Fruit fly (Drosophila melanogaster) whole organism, pupa: ENCODE results near the gene CG7300.

Source experiments
- CG12605 ChIP-seq: fragments of 200-800 bp; sonication (Bioruptor generic); IDR thresholded peaks from 2 replicates; pipeline ENCODE4 v1.3.6; 2022; ENCODE audit warnings: missing biosample characterization, missing genetic modification characterization
- CG14655 ChIP-seq: fragments of 200-800 bp; sonication (Bioruptor generic); optimal IDR thresholded peaks from 3 replicates; lab custom pipeline; 2017; ENCODE audit warnings: mild to moderate bottlenecking, missing biosample characterization, missing genetic modification reagents, missing genetic modification characterization
- CG15710 ChIP-seq: fragments of 200-800 bp; sonication (Bioruptor generic); optimal IDR thresholded peaks from 2 replicates; lab custom pipeline; 2018; ENCODE audit warnings: missing biosample characterization, mild to moderate bottlenecking, missing genetic modification characterization, moderate library complexity
- CG34367 ChIP-seq: fragments of 200-800 bp; sonication (Bioruptor generic); optimal IDR thresholded peaks from 2 replicates; lab custom pipeline; 2018; ENCODE audit warnings: missing biosample characterization, mild to moderate bottlenecking, missing genetic modification characterization
- CG4496 ChIP-seq: fragments of 200-800 bp; sonication (Bioruptor generic); IDR thresholded peaks from 3 replicates; pipeline ENCODE4 v1.3.6; 2022; ENCODE audit warnings: missing biosample characterization, missing genetic modification characterization
- CG8159 ChIP-seq: fragments of 200-800 bp; sonication (Bioruptor generic); optimal IDR thresholded peaks from 3 replicates; lab custom pipeline; 2018; ENCODE audit warnings: missing biosample characterization, mild to moderate bottlenecking, missing genetic modification characterization, moderate library complexity
- D1 ChIP-seq: fragments of 200-800 bp; sonication (Bioruptor generic); optimal IDR thresholded peaks from 2 replicates; lab custom pipeline; 2018; ENCODE audit warnings: missing biosample characterization, mild to moderate bottlenecking, missing genetic modification characterization, moderate library complexity
- gl ChIP-seq: fragments of 200-800 bp; sonication (Bioruptor generic); optimal IDR thresholded peaks from 2 replicates; lab custom pipeline; 2018; ENCODE audit warnings: missing biosample characterization, mild to moderate bottlenecking, missing genetic modification characterization
- rn ChIP-seq: fragments of 200-800 bp; sonication (Bioruptor generic); IDR thresholded peaks from 2 replicates; pipeline ENCODE4 v1.3.6; 2022; ENCODE audit warnings: missing biosample characterization, missing genetic modification characterization

dm6 chr2L:10654520-10654919 lies 43.3 kb downstream of the CG7300 start:
- TF ChIP-seq CG14655 (GFP tag; lab: Kevin White, UChicago): no peak
- TF ChIP-seq CG8159 (tag; lab: Kevin White, UChicago): no peak
- TF ChIP-seq CG4496: no peak
- TF ChIP-seq D1 (tag; lab: Kevin White, UChicago): no peak
- no peak for TF ChIP-seq rn (GFP tag; lab: Robert Waterston, UW)
- TF ChIP-seq CG15710 (tag; lab: Kevin White, UChicago): no peak
- no peak for TF ChIP-seq CG12605
- TF ChIP-seq CG34367: no peak
- no peak for TF ChIP-seq gl (tag; lab: Kevin White, UChicago)
